Fruit fly (Drosophila melanogaster): Measurements from ENCODE around the gene y.

The y gene

DNA sequence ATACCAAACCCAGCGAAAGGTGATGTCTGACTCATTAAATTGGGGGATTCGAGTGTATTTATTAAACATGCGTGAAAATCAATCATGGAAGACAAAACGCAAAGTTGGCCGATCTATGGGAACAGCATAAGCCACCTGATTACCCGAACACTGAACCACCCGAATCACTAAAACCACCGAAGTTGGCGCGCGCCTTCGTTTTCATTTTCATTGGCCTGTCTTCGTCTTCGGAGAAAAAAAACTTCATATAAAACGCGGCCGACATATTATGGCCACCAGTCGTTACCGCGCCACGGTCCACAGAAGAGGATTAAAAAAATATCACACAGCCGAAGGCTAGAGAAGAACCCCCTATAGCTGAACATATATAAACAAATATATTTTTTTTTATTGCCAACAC is at the start of gene y:
Gene y, plus strand, starts transcription at position 278 of the 400 bp plus-strand sequence.
- TF ChIP-seq Sin3A (optimal IDR thresholded peaks at IDR 0.05) (no peak), insv (optimal IDR thresholded peaks at IDR 0.05) (no peak), psq (optimal IDR thresholded peaks at IDR 0.05) (no peak), Myc (optimal IDR thresholded peaks at IDR 0.05) (no peak), ttk (optimal IDR thresholded peaks at IDR 0.05) (no peak), h (optimal IDR thresholded peaks at IDR 0.05) (no peak)

DNA sequence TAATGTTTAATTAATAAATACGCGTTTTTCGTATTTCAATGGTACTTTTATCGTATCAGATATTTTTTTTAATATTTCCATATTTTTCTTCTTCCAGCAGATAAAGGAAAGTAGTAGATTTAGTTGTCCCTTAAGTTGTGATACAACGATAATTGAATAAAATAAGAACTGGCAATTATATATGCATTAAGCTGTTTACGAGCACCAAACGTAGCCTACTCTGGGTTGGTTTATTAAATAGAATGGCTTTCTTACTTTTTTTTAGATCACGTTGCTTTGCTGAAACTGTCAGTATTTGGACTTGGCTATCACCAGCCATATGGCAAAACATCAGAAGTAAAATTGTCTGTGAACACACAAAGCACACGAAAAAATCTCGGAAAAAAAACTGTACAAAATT is 48.9 kb upstream of the y start, which contains the start of gene CG12470:
Gene CG12470, plus strand, starts transcription at position 301 of the 400 bp plus-strand sequence.
- TF ChIP-seq insv (optimal IDR thresholded peaks at IDR 0.05) (no peak), Myc (optimal IDR thresholded peaks at IDR 0.05) (no peak), h (optimal IDR thresholded peaks at IDR 0.05) (no peak), psq (optimal IDR thresholded peaks at IDR 0.05) (no peak), ttk (optimal IDR thresholded peaks at IDR 0.05) (no peak), Sin3A (optimal IDR thresholded peaks at IDR 0.05) (no peak)

DNA sequence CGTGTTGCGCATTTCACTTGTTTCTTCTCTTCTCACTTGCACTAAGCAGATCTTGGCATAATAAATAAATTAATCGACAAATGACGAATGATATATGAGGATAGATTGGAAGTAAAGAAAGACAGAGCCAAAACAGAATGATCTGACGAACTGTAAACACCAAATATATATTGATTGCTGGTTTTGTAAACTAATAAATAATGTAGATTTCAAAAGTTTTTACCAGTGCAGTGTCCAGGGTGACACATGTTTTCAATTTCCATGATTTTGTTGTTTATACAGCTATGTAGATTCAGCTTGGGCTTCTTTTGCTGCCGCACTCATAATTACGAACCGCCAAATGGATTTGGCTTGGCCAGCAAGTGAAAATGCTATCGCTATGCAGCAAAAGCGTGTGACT is 45.0 kb upstream of the y start:
- TF ChIP-seq Myc (optimal IDR thresholded peaks at IDR 0.05) (no peak), h (optimal IDR thresholded peaks at IDR 0.05) (no peak), Sin3A (optimal IDR thresholded peaks at IDR 0.05) (no peak), psq (optimal IDR thresholded peaks at IDR 0.05) (no peak), ttk (optimal IDR thresholded peaks at IDR 0.05) (no peak), insv (optimal IDR thresholded peaks at IDR 0.05) (no peak)

DNA sequence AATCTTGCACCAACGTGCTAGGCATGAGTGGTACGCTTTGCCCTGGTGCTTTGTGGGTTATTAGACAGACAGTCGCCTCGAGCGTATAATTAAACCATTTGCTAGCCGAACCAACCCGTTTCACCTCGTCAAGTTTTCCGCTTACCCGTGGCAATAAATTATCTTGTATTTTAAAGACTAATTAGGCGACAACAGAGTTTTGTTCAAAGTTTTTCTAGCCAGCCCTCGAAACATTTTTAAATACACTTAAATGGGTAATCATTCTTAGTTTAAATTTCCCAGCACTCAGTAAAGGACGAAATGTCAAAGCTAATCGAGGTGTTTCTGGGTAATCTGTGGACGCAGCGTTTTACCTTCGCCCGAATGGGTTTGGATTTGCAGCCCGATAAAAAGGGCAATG is 41.5 kb upstream of the y start, which contains the start of gene Or1a:
Gene Or1a, plus strand, starts transcription at position 301 of the 400 bp plus-strand sequence.
- TF ChIP-seq insv (optimal IDR thresholded peaks at IDR 0.05), result no peak
- no peak for TF ChIP-seq psq (optimal IDR thresholded peaks at IDR 0.05)
- TF ChIP-seq Myc (optimal IDR thresholded peaks at IDR 0.05), result no peak
- no peak for TF ChIP-seq ttk (optimal IDR thresholded peaks at IDR 0.05)
- no peak for TF ChIP-seq Sin3A (optimal IDR thresholded peaks at IDR 0.05)
- TF ChIP-seq h (optimal IDR thresholded peaks at IDR 0.05), result no peak

DNA sequence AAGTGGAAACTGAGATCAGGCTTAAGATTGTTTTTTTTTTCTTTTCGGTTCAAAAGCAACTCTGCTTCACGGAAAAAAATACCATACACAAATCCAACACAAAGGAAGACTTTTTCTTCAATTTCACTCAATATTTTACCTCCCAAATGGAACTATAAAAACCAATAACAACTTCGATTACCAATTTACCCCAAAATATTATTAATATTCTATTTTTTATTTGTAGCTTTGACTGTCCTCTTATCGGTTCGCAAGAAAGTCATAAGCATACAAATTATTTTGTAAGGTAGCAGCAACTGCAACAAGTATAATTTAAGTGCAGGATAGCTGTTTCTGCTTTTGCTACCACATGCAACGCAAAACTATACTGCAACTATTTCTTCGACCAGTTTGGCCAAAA is 22.4 kb upstream of the y start:
- TF ChIP-seq psq (optimal IDR thresholded peaks at IDR 0.05), result no peak
- TF ChIP-seq Myc (optimal IDR thresholded peaks at IDR 0.05), result no peak
- no peak for TF ChIP-seq Sin3A (optimal IDR thresholded peaks at IDR 0.05)
- no peak for TF ChIP-seq h (optimal IDR thresholded peaks at IDR 0.05)
- TF ChIP-seq ttk (optimal IDR thresholded peaks at IDR 0.05), result no peak
- TF ChIP-seq insv (optimal IDR thresholded peaks at IDR 0.05), result no peak

DNA sequence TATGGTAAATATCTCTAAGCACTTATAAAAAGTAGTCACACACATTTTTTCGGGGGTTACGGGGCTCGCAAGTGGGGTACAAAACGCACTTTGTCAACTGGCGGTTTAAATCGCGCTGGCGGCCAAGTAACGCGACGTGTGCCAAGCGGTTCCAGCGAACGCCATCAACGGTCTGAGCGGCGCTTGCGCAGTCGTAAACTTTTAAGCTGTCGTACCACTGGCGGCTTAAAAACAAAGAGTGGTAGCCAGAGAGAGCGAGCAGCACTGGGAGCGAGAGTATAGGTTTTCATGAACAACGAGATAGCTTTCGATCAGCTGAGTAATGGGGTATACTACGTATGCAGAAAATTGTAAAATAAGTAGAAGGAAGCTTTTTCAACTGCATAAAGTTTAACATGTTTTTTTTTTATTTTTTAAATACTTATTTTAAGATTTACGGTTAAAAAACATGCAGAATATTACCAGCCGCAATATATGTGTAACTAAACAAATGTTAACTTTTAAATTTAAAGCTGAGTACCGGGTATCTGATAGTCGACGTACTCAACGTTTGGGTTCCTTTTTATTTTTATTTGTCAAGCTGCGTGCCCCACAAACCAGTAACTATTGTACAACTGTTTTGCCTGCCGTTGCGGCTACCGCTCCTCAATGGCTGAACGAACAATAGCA is 21.6 kb upstream of the y start:
- TF ChIP-seq insv (optimal IDR thresholded peaks at IDR 0.05), result no peak
- TF ChIP-seq Myc (optimal IDR thresholded peaks at IDR 0.05), result no peak
- TF ChIP-seq psq (optimal IDR thresholded peaks at IDR 0.05), result no peak
- TF ChIP-seq h (optimal IDR thresholded peaks at IDR 0.05), result no peak
- no peak for TF ChIP-seq ttk (optimal IDR thresholded peaks at IDR 0.05)
- no peak for TF ChIP-seq Sin3A (optimal IDR thresholded peaks at IDR 0.05)

DNA sequence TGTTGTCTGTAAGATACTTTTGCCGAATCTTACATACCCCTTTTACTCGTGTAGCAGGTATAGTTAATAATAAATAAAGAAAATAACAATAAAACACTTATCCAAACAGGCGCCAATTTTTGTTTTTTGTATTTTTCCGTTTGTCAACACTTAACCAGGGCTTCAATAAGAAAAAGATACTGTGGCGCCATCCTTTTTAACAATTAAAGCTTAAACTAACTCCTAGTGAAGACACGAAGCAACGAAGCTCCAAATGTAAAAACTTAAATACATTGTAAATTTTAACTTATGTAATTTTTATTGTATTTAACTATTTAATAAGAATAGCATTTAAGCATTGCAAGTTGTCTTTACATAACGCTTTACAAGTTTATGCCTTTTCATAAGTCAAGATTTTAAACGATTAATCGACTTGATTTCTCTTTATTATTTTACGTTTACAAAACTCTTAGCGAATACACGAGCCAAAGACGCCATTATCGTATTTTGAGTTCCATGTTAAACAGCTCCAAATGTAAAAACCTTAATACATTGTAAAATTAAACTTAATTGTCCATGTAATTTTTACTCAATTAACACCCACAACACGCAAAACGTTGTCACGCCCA is 19.5 kb upstream of the y start:
- TF ChIP-seq Sin3A (optimal IDR thresholded peaks at IDR 0.05), result no peak

DNA sequence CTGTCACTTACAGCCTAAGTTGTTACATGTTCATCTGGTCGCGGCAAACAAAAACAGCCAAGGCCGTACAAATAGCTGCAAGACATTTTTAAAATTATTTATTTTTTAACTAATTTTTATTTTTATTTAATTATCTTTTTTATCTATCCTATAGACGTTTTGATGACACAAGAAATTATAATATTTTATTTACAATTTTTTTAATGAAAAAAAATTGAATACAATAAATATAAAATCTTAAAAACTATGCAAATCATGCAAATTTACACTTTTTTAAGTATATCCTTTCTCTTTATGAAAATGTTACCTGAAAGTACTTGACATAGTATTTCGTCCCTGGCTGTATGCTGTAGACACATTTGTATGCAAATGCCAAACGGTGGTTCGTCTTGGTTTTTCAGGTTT is 18.2 kb upstream of the y start:
- TF ChIP-seq insv (optimal IDR thresholded peaks at IDR 0.05) (no peak), Myc (optimal IDR thresholded peaks at IDR 0.05) (no peak), h (optimal IDR thresholded peaks at IDR 0.05) (no peak), psq (optimal IDR thresholded peaks at IDR 0.05) (no peak)

DNA sequence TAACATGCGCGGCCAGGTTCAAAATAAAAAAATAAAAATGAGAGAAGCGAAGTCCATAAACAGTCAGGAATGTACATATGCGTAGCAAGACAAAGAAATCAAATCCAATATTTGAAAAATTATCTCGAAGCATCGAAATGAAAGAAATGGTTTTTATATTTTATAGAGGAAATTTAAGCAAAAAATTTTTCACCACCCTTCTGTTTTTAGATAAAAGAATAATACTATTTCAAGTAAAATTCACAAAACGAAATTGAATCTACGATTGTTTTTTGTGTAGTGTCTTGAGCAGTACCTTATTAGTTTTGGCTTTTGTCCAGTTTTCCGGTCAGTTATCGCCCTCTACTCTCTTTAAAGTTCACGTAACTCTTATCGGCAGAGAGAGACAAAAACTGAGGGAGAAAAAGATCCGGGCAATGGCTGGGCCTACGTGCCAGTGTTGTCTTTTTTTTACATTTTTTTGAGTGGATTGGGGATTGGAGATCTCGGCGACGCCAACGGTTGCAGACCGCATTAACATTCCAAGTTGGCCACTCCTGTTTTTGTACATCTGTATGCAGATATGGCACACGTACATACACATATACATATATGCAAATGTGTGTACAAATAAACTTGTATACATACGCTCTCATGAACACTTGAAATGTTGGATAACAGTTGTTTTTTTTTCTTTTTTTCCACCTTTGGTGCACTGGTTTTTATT is 16.3 kb upstream of the y start:
- TF ChIP-seq insv (optimal IDR thresholded peaks at IDR 0.05) (no peak), h (optimal IDR thresholded peaks at IDR 0.05) (no peak), psq (optimal IDR thresholded peaks at IDR 0.05) (no peak), ttk (optimal IDR thresholded peaks at IDR 0.05) (no peak), Sin3A (optimal IDR thresholded peaks at IDR 0.05) (no peak), Myc (optimal IDR thresholded peaks at IDR 0.05) (no peak)

DNA sequence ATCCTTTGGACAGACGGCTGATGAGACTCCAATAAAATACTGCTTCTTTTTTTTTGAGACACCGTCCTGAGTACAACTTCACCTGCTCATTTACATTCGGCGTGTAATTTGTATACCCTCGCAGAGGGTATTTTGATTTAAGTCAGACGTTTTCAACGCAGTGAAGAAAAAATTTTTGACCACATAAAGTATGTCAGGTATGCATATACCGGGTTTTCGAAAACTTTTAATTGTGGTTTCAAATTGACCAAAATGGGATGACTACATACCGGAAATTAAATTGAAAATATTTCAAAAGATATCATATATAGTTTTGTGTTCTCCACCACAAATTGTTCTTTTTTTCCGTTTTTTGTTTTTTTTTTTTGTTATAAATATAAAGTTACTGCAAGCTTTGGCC is 15.5 kb upstream of the y start:
- no peak for TF ChIP-seq psq (optimal IDR thresholded peaks at IDR 0.05)
- TF ChIP-seq h (optimal IDR thresholded peaks at IDR 0.05), result no peak
- TF ChIP-seq insv (optimal IDR thresholded peaks at IDR 0.05), result no peak
- no peak for TF ChIP-seq Sin3A (optimal IDR thresholded peaks at IDR 0.05)
- no peak for TF ChIP-seq ttk (optimal IDR thresholded peaks at IDR 0.05)
- TF ChIP-seq Myc (optimal IDR thresholded peaks at IDR 0.05), result no peak

DNA sequence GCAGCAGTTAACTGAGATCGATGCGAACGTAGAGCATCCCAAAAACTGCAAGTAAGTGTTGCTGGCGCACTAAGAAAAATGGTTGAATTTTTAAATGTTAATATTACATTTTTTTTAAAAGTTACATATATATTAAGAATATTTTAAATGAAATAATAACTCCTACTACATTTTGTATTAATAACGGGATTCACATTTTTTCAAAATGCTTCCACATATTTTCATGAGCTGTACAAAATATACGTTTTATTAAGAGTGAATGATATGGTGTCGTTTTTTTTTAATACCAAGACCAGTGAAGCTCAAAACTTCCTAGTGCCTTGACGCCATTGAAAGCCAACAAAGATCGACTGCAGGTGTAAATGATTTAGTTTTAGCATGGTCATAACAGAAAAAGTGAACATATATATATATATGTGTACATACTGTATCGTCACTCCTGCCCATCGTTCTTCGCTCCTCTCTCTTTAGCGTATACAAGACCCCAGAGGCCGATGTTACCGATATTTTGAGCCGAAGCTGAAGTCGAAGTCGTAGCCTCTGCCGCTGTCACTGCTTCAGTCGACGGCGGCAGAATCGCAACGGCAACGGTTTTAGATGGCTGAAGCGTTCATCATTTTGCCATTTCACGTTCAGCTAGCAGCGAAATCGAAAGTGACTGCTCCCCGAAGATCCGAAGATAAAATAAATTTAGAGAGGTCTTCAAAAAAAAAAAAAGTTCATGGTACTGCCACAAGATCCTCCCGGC is 13.7 kb upstream of the y start:
- TF ChIP-seq psq (optimal IDR thresholded peaks at IDR 0.05) (no peak), Myc (optimal IDR thresholded peaks at IDR 0.05) (no peak), h (optimal IDR thresholded peaks at IDR 0.05) (no peak), insv (optimal IDR thresholded peaks at IDR 0.05) (no peak), ttk (optimal IDR thresholded peaks at IDR 0.05) (no peak), Sin3A (optimal IDR thresholded peaks at IDR 0.05) (no peak)

DNA sequence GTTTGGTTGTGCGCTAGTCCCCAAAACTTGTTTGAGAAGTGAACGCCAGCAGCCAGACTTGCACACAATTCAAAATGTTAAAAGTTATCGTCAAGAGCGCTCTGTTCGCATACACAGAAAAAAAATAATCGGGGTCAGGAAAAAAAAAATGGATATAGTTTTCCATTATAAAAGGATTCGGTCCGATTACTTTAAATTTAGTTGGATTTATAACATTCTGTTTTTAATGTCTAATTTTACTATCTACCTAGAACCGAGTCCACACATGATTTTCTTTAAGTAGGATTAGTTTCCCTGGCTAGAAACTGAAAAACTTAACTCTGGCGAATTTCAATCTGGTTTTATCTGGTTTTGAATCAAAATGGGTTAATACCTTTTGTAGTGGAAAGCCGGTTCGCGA is 11.1 kb upstream of the y start:
- TF ChIP-seq insv (optimal IDR thresholded peaks at IDR 0.05) (no peak), Myc (optimal IDR thresholded peaks at IDR 0.05) (no peak), Sin3A (optimal IDR thresholded peaks at IDR 0.05) (no peak), psq (optimal IDR thresholded peaks at IDR 0.05) (no peak), h (optimal IDR thresholded peaks at IDR 0.05) (no peak), ttk (optimal IDR thresholded peaks at IDR 0.05) (no peak)
